Worm (Caenorhabditis elegans) whole organism, young adult: Measurements from ENCODE around the gene F41G3.20.
A peak's percentile ranks its signal among the peaks of the same experiment; 100 is the strongest.

Source experiments
- B0035.1 ChIP-seq: sonication (generic microtip); optimal IDR thresholded peaks from 2 replicates; lab custom pipeline; 2016; ENCODE audit warnings: missing genetic modification characterization, mild to moderate bottlenecking, missing compliant biosample characterization, missing genotype, missing genetic modification reagents
- B0261.1 ChIP-seq: sonication (generic microtip); optimal IDR thresholded peaks from 2 replicates; lab custom pipeline; 2016; ENCODE audit warnings: mild to moderate bottlenecking, missing genetic modification characterization, moderate library complexity, missing compliant biosample characterization
- F22D6.2 ChIP-seq: sonication (generic microtip); optimal IDR thresholded peaks from 2 replicates; lab custom pipeline; 2016; ENCODE audit warnings: mild to moderate bottlenecking, missing genetic modification characterization, missing compliant biosample characterization
- F23B12.7 ChIP-seq: sonication (generic microtip); optimal IDR thresholded peaks from 2 replicates; lab custom pipeline; 2017; ENCODE audit warnings: missing genetic modification characterization, mild to moderate bottlenecking, missing compliant biosample characterization, antibody characterized with exemption, moderate library complexity; ENCODE audit not compliant: insufficient read depth
- F37B4.10 ChIP-seq: fragments of 200-800 bp; sonication (Bioruptor generic); IDR thresholded peaks from 2 replicates; pipeline ENCODE4 v1.3.6; 2022; ENCODE audit warnings: missing genetic modification characterization, missing compliant biosample characterization
- F57C9.4 ChIP-seq: sonication (generic microtip); optimal IDR thresholded peaks from 2 replicates; lab custom pipeline; 2017; ENCODE audit warnings: mild to moderate bottlenecking, missing genetic modification characterization, missing compliant biosample characterization
- K11D2.4 ChIP-seq: fragments of 200-800 bp; sonication (Bioruptor generic); IDR thresholded peaks from 2 replicates; pipeline ENCODE4 v1.3.6; 2022; ENCODE audit warnings: missing genetic modification reagents, missing genetic modification characterization, missing compliant biosample characterization
- K12H6.12 ChIP-seq: fragments of 200-800 bp; sonication (Bioruptor generic); optimal IDR thresholded peaks from 2 replicates; lab custom pipeline; 2018; ENCODE audit warnings: mild to moderate bottlenecking, missing genetic modification characterization, missing compliant biosample characterization
- T07F8.4 ChIP-seq: sonication (generic microtip); optimal IDR thresholded peaks from 2 replicates; lab custom pipeline; 2016; ENCODE audit warnings: mild to moderate bottlenecking, missing genetic modification characterization, moderate library complexity, missing compliant biosample characterization
- akir-1 ChIP-seq: fragments of 200-800 bp; sonication (Bioruptor generic); optimal IDR thresholded peaks from 2 replicates; lab custom pipeline; 2018; ENCODE audit warnings: mild to moderate bottlenecking, missing genetic modification characterization, moderate library complexity, missing compliant biosample characterization
- aptf-3 ChIP-seq: fragments of 200-800 bp; sonication (Bioruptor generic); IDR thresholded peaks from 2 replicates; pipeline ENCODE4 v1.3.6; 2022; ENCODE audit warnings: missing genetic modification characterization, missing compliant biosample characterization
- attf-5 ChIP-seq: fragments of 200-800 bp; sonication (Bioruptor generic); optimal IDR thresholded peaks from 2 replicates; lab custom pipeline; 2018; ENCODE audit warnings: mild to moderate bottlenecking, missing genetic modification characterization, missing compliant biosample characterization
- attf-6 ChIP-seq: fragments of 200-800 bp; sonication (Bioruptor generic); IDR thresholded peaks from 2 replicates; pipeline ENCODE4 v1.3.6; 2022; ENCODE audit warnings: missing genetic modification reagents, missing genetic modification characterization, missing compliant biosample characterization
- bed-2 ChIP-seq: fragments of 200-800 bp; sonication (Bioruptor generic); IDR thresholded peaks from 2 replicates; pipeline ENCODE4 v1.3.6; 2022; ENCODE audit warnings: missing genetic modification reagents, missing genetic modification characterization, missing compliant biosample characterization
- ccch-3 ChIP-seq: fragments of 200-800 bp; sonication (Bioruptor generic); optimal IDR thresholded peaks from 2 replicates; lab custom pipeline; 2018; ENCODE audit warnings: mild to moderate bottlenecking, missing genetic modification characterization, missing compliant biosample characterization
- cebp-2 ChIP-seq: fragments of 200-800 bp; sonication (Bioruptor generic); IDR thresholded peaks from 2 replicates; pipeline ENCODE4 v1.3.6; 2022; ENCODE audit warnings: missing genetic modification characterization, missing compliant biosample characterization
- ceh-100 ChIP-seq: fragments of 200-800 bp; sonication (Bioruptor generic); IDR thresholded peaks from 2 replicates; pipeline ENCODE4 v1.3.6; 2022; ENCODE audit warnings: missing genetic modification reagents, missing genetic modification characterization, missing compliant biosample characterization
- ceh-27 ChIP-seq: fragments of 200-800 bp; sonication (Bioruptor generic); optimal IDR thresholded peaks from 2 replicates; lab custom pipeline; 2018; ENCODE audit warnings: mild to moderate bottlenecking, missing genetic modification characterization, moderate library complexity, missing compliant biosample characterization
- dpl-1 ChIP-seq: fragments of 150-350 bp; optimal IDR thresholded peaks from 2 replicates; lab custom pipeline; 2014; ENCODE audit warnings: missing biosample characterization, missing genetic modification reagents, missing genetic modification characterization
- egrh-3 ChIP-seq: fragments of 200-800 bp; sonication (Bioruptor generic); IDR thresholded peaks from 2 replicates; pipeline ENCODE4 v1.3.6; 2022; ENCODE audit warnings: missing genetic modification reagents, missing genetic modification characterization, missing compliant biosample characterization
- ekl-4 ChIP-seq: fragments of 200-800 bp; sonication (Bioruptor generic); IDR thresholded peaks from 2 replicates; pipeline ENCODE4 v1.3.6; 2022; ENCODE audit warnings: missing genetic modification reagents, missing genetic modification characterization, missing compliant biosample characterization
- hmg-1.2 ChIP-seq: fragments of 200-800 bp; sonication (Bioruptor generic); IDR thresholded peaks from 2 replicates; pipeline ENCODE4 v1.3.6; 2022; ENCODE audit warnings: missing genetic modification reagents, missing genetic modification characterization, missing compliant biosample characterization
- hrde-1 ChIP-seq: sonication (generic microtip); optimal IDR thresholded peaks from 2 replicates; lab custom pipeline; 2016; ENCODE audit warnings: missing genetic modification characterization, mild to moderate bottlenecking, missing compliant biosample characterization, moderate library complexity, missing genotype, missing genetic modification reagents, borderline replicate concordance
- lin-35 ChIP-seq, 3 experiments: fragments of 150-350 bp in 2 of 3; sonication (generic microtip) in 1 of 3; optimal IDR thresholded peaks; 2 replicates each; lab custom pipeline; 2014 to 2018; ENCODE audit warnings: missing biosample characterization in 3 of 3, missing genetic modification characterization in 3 of 3, missing genetic modification reagents in 3 of 3
- lin-40 ChIP-seq: sonication (generic microtip); optimal IDR thresholded peaks from 2 replicates; lab custom pipeline; 2016; ENCODE audit warnings: missing genetic modification characterization, mild to moderate bottlenecking, missing compliant biosample characterization, missing genotype, missing genetic modification reagents
- lsl-1 ChIP-seq: fragments of 200-800 bp; sonication (Bioruptor generic); optimal IDR thresholded peaks from 2 replicates; lab custom pipeline; 2018; ENCODE audit warnings: mild to moderate bottlenecking, missing genetic modification characterization, moderate library complexity, missing compliant biosample characterization
- madf-10 ChIP-seq: sonication (generic microtip); optimal IDR thresholded peaks from 2 replicates; lab custom pipeline; 2016; ENCODE audit warnings: mild to moderate bottlenecking, missing genetic modification characterization, missing compliant biosample characterization
- mxl-1 ChIP-seq: sonication (generic microtip); optimal IDR thresholded peaks from 2 replicates; lab custom pipeline; 2016; ENCODE audit warnings: missing genetic modification characterization, missing compliant biosample characterization
- nfya-1 ChIP-seq: sonication (generic microtip); optimal IDR thresholded peaks from 2 replicates; lab custom pipeline; 2017; ENCODE audit warnings: antibody characterized with exemption, missing compliant biosample characterization, missing genetic modification characterization, borderline replicate concordance; ENCODE audit not compliant: insufficient read depth
- nhr-120 ChIP-seq: fragments of 200-800 bp; sonication (Bioruptor generic); IDR thresholded peaks from 2 replicates; pipeline ENCODE4 v1.3.6; 2022; ENCODE audit warnings: missing genetic modification characterization, missing compliant biosample characterization
- nhr-80 ChIP-seq: sonication (generic microtip); optimal IDR thresholded peaks from 2 replicates; lab custom pipeline; 2016; ENCODE audit warnings: missing genetic modification characterization, missing compliant biosample characterization
- pbrm-1 ChIP-seq: fragments of 200-800 bp; sonication (Bioruptor generic); IDR thresholded peaks from 2 replicates; pipeline ENCODE4 v1.3.6; 2022; ENCODE audit warnings: missing genetic modification reagents, missing genetic modification characterization, missing compliant biosample characterization
- pha-4 ChIP-seq: fragments of 150-350 bp; sonication (generic microtip); optimal IDR thresholded peaks from 2 replicates; lab custom pipeline; 2014; ENCODE audit warnings: missing biosample characterization, missing genetic modification reagents, missing genetic modification characterization
- repo-1 ChIP-seq: sonication (generic microtip); optimal IDR thresholded peaks from 2 replicates; lab custom pipeline; 2017; ENCODE audit warnings: mild to moderate bottlenecking, missing genetic modification characterization, missing compliant biosample characterization
- rpc-1 ChIP-seq, 2 experiments: fragments of 150-350 bp in 1 of 2; sonication (generic microtip) in 1 of 2; optimal IDR thresholded peaks; 2 replicates each; lab custom pipeline; 2014 to 2018; ENCODE audit warnings: missing biosample characterization in 1 of 2, missing genetic modification characterization in 1 of 2, missing genetic modification reagents in 1 of 2, missing genotype in 1 of 2
- snpc-1.1 ChIP-seq: sonication (generic microtip); optimal IDR thresholded peaks from 2 replicates; lab custom pipeline; 2017; ENCODE audit warnings: missing genetic modification characterization, mild to moderate bottlenecking, missing compliant biosample characterization, antibody characterized with exemption, moderate library complexity, missing genotype, missing genetic modification reagents; ENCODE audit not compliant: insufficient read depth
- snpc-1.3 ChIP-seq: sonication (generic microtip); optimal IDR thresholded peaks from 2 replicates; lab custom pipeline; 2017; ENCODE audit warnings: missing genetic modification characterization, mild to moderate bottlenecking, missing compliant biosample characterization, antibody characterized with exemption, moderate library complexity, missing genotype, missing genetic modification reagents; ENCODE audit not compliant: insufficient read depth
- snpc-3.4 ChIP-seq: sonication (generic microtip); optimal IDR thresholded peaks from 2 replicates; lab custom pipeline; 2017; ENCODE audit warnings: missing genetic modification characterization, mild to moderate bottlenecking, missing compliant biosample characterization, antibody characterized with exemption, moderate library complexity, missing genotype, missing genetic modification reagents
- somi-1 ChIP-seq: fragments of 200-800 bp; sonication (Bioruptor generic); optimal IDR thresholded peaks from 2 replicates; lab custom pipeline; 2018; ENCODE audit warnings: mild to moderate bottlenecking, missing genetic modification characterization, missing compliant biosample characterization
- tbp1 ChIP-seq: fragments of 200-800 bp; sonication (Bioruptor generic); optimal IDR thresholded peaks from 2 replicates; lab custom pipeline; 2018; ENCODE audit warnings: mild to moderate bottlenecking, missing genetic modification characterization, missing compliant biosample characterization
- tbx-9 ChIP-seq: sonication (generic microtip); optimal IDR thresholded peaks from 2 replicates; lab custom pipeline; 2016; ENCODE audit warnings: borderline replicate concordance, missing genetic modification characterization, inconsistent platforms, missing compliant biosample characterization
- ztf-25 ChIP-seq: fragments of 200-800 bp; sonication (Bioruptor generic); IDR thresholded peaks from 2 replicates; pipeline ENCODE4 v1.3.6; 2022; ENCODE audit warnings: missing genetic modification reagents, missing genetic modification characterization, missing compliant biosample characterization

The F41G3.20 gene

DNA sequence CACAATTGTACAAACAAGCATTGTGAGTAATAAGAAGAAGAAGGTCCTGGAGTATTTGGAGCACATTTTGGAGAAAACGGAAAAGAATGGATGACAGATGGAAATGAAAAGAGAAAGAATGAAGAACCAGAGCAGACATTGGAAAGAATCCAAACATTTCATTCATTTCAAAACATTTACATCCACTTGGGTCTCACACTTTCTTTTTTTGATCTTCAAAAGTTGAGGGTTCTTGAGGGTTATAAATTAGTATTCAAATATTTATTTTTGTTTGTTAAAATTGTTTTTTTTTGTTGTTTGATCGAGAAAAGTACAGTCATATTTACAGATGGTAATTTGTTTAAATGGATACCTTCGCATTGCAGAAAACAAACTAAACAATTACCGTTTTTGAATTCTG is 17.1 kb downstream of the F41G3.20 start, which contains the start of gene T14B4.9 (continued):
- TF ChIP-seq rpc-1 (optimal IDR thresholded peaks at IDR 0.05; lab: Kevin White, UChicago) (no peak), rpc-1 (tag; optimal IDR thresholded peaks at IDR 0.05; lab: Kevin White, UChicago) (no peak), attf-6 (GFP tag; lab: Robert Waterston, UW) (no peak), ceh-27 (GFP tag; lab: Kevin White, UChicago) (no peak), B0035.1 (tag; lab: Kevin White, UChicago) (no peak)

DNA sequence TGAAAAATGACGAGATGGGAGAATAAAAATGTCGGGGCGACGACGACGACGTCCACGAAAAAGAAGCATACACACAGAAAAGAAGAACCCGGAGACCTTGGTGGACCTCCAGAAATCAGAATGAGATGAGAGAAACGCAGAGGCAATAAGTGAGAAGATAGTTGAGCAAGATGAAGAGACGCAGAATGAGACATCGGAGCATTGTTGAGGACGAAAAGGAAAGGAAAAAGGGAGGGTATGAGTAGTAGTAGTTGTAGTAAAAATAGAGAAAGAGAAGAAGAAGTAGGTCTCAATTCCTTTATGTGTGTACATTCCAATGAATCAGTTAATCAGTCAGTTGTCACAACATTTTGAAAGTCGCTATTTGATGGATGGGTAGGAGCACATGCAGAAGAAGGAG is 21.5 kb downstream of the F41G3.20 start, which contains the start of gene T14B4.8:
T14B4.8 (minus strand) TSS at position 60 of the 400 bp plus-strand sequence.
- TF ChIP-seq hmg-1.2 (GFP tag; lab: Robert Waterston, UW) (peak; percentile 63; the same call in 1 of the 2 replicates), ztf-25 (no peak)
- TF ChIP-seq, all 124 proteins: peak for 1

DNA sequence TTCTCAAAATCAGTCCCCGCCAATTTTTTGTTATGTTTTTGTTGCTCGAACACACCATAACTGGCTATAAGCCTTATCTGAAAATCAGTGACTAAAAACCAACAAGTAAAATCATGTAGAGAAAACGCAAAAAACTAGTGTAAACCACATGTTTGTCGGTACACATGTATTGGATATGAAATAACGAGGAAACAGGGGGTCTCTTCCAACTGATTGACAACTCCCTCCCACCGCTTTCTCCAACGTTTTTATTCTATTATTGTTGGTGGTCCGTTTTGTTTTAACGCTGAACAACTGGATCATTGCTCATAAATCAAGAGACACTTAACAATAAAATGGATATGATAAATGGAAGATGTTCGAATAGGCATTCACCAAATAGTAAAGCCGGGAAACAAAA is 24.0 kb downstream of the F41G3.20 start:
- no peak for TF ChIP-seq nhr-120
- no peak for TF ChIP-seq tbp1 (GFP tag; lab: Kevin White, UChicago)
- no peak for TF ChIP-seq mxl-1 (tag; lab: Kevin White, UChicago)
- TF ChIP-seq bed-2 (GFP tag; lab: Robert Waterston, UW), result no peak
- TF ChIP-seq lin-40, result no peak
- TF ChIP-seq ztf-25, result no peak
- no peak for TF ChIP-seq ccch-3 (GFP tag; lab: Kevin White, UChicago)
- TF ChIP-seq T07F8.4 (tag; lab: Kevin White, UChicago), result no peak
- no peak for TF ChIP-seq akir-1 (GFP tag; lab: Kevin White, UChicago)
- no peak for TF ChIP-seq tbx-9
- TF ChIP-seq dpl-1 (GFP tag; lab: Kevin White, UChicago), result no peak
- TF ChIP-seq ekl-4, result no peak
- no peak for TF ChIP-seq madf-10
- no peak for TF ChIP-seq pha-4 (tag; lab: Kevin White, UChicago)
- TF ChIP-seq nhr-80, result no peak
- TF ChIP-seq hrde-1 (tag; lab: Kevin White, UChicago), result no peak

DNA sequence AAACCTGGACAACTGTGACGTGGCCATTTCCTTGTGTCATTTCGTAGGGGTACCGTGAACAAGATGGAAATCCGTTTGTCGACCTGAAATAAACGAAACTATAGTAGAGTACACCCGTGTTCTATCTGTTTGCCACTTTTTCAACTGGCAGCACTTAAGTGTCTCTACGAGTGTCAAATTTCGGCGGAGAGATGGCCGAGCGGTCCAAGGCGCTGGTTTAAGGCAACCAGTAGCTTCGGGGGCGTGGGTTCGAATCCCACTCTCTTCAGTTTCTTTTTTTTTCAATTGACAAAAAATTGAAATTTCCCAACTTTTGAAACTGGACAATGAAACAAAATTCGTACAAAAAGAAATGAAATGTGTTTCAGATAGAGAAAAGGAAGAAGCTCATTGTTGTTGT is 29.2 kb downstream of the F41G3.20 start:
- TF ChIP-seq K11D2.4 (0 out of 2 replicates have a peak, but pooled peaks have one; percentile 33), B0261.1 (tag; lab: Kevin White, UChicago) (peak; percentile 85), aptf-3 (GFP tag; lab: Robert Waterston, UW) (0 out of 2 replicates have a peak, but pooled peaks have one; percentile 24), snpc-1.3 (tag; lab: Kevin White, UChicago) (no peak), tbp1 (GFP tag; lab: Kevin White, UChicago) (peak; percentile 95), ceh-100 (GFP tag; lab: Robert Waterston, UW) (0 out of 2 replicates have a peak, but pooled peaks have one; percentile 24), F23B12.7 (peak; percentile 75), somi-1 (GFP tag; lab: Kevin White, UChicago) (no peak), egrh-3 (peak; percentile 44; the same call in 1 of the 2 replicates), F57C9.4 (tag; lab: Kevin White, UChicago) (no peak), nfya-1 (tag; lab: Kevin White, UChicago) (no peak), cebp-2 (GFP tag; lab: Robert Waterston, UW) (no peak), lsl-1 (no peak), snpc-3.4 (tag; lab: Kevin White, UChicago) (peak; percentile 12), rpc-1 (optimal IDR thresholded peaks at IDR 0.05; lab: Kevin White, UChicago) (peak; percentile 68), rpc-1 (tag; optimal IDR thresholded peaks at IDR 0.05; lab: Kevin White, UChicago) (peak; percentile 81), nhr-120 (no peak), pbrm-1 (GFP tag; lab: Robert Waterston, UW) (no peak), attf-5 (GFP tag; lab: Kevin White, UChicago) (peak; percentile 21), F37B4.10 (GFP tag; lab: Robert Waterston, UW) (no peak), snpc-1.1 (tag; lab: Kevin White, UChicago) (peak; percentile 14), lin-35 (GFP tag; optimal IDR thresholded peaks at IDR 0.05; lab: Kevin White, UChicago) (no peak), F22D6.2 (no peak), repo-1 (tag; lab: Kevin White, UChicago) (peak; percentile 19), B0035.1 (tag; lab: Kevin White, UChicago) (no peak), T07F8.4 (tag; lab: Kevin White, UChicago) (peak; percentile 22), K12H6.12 (tag; lab: Kevin White, UChicago) (peak; percentile 0)
